Worm (Caenorhabditis elegans): ENCODE measurements around the gene srx-22.

srx-22 gene

DNA sequence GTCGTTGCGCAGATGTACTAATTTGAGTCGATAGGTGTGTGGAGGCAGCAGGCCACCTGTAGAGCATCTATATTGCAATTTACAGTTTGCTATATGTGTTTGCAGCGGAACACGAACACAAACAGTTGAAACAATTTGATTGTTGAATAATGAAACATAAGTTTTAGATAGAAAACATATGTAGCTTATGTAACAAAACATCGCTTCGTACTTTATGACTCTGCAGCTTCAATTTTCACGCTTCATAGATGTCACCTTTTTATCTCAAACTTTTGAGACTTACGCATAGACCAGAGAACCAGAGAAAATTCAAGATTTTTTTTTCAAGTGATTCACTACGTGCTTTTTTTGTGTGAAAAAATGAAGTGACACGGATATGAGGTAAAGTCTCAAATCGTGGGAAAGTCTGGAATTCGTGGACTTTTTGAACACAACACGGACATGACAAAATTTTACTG is 44.2 kb downstream of the srx-22 start, which contains the start of gene fbxb-72 (continued):
- peak; percentile 100 for TF ChIP-seq aly-2 (tag; optimal IDR thresholded peaks at IDR 0.05)
- TF ChIP-seq efl-1 (optimal IDR thresholded peaks at IDR 0.05): peak; percentile 37 to 38
- TF ChIP-seq efl-1 (GFP tag; optimal IDR thresholded peaks at IDR 0.05 in 1 of 2): peak in 1 of 2 experiments; percentile 95

DNA sequence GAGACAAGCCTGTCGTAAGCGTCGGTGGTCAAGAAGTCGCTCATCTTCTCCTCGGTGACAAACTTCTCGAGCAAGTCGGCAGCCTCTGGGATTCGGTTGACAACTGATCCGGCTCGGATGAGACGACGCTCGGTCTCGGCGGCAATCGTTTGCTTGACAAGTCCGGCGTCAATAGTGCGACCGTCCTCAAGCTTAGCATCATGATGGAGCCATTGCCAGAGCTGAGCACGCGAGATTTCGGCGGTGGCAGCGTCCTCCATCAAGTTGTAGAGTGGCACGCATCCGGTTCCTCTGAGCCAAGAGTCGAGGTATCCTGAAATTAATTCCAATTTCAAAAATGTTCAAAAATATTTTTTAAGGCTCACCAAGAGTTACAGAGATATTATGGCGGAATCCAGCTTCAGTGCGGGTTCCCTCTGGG is 44.7 kb downstream of the srx-22 start:
- TF ChIP-seq nhr-237 (tag; optimal IDR thresholded peaks at IDR 0.05): no peak
- no peak for TF ChIP-seq lin-15B (tag; optimal IDR thresholded peaks at IDR 0.05)
- TF ChIP-seq rnt-1 (tag; optimal IDR thresholded peaks at IDR 0.05): peak; percentile 9
- TF ChIP-seq mef-2 (tag; optimal IDR thresholded peaks at IDR 0.05): no peak
- no peak for TF ChIP-seq fos-1 (tag; optimal IDR thresholded peaks at IDR 0.05)
- TF ChIP-seq unc-130 (tag; optimal IDR thresholded peaks at IDR 0.05): no peak
- no peak for TF ChIP-seq C34B4.2 (tag; optimal IDR thresholded peaks at IDR 0.05)
- no peak for TF ChIP-seq mab-9 (GFP tag; IDR thresholded peaks at IDR 0.05)
- no peak for TF ChIP-seq ceh-82 (tag; optimal IDR thresholded peaks at IDR 0.05)
- peak; percentile 60 for TF ChIP-seq ama-1 (optimal IDR thresholded peaks at IDR 0.05)
- TF ChIP-seq ztf-4 (tag; optimal IDR thresholded peaks at IDR 0.05): no peak
- TF ChIP-seq pag-3 (tag; optimal IDR thresholded peaks at IDR 0.05; ENCODE audit: borderline replicate concordance, insufficient read depth): no peak
- TF ChIP-seq ceh-63 (GFP tag; optimal IDR thresholded peaks at IDR 0.05): no peak
- TF ChIP-seq vab-15 (tag; optimal IDR thresholded peaks at IDR 0.05): no peak
- TF ChIP-seq aha-1 (tag; optimal IDR thresholded peaks at IDR 0.05): no peak
- TF ChIP-seq dpl-1 (GFP tag; optimal IDR thresholded peaks at IDR 0.05): no peak
- no peak for TF ChIP-seq lin-13 (GFP tag; optimal IDR thresholded peaks at IDR 0.05)
- TF ChIP-seq ets-5 (GFP tag; IDR thresholded peaks at IDR 0.05): no peak
- TF ChIP-seq sup-37 (GFP tag; optimal IDR thresholded peaks at IDR 0.05): no peak
- TF ChIP-seq unc-98 (GFP tag; IDR thresholded peaks at IDR 0.05): no peak
- TF ChIP-seq swsn-7 (tag; optimal IDR thresholded peaks at IDR 0.05): no peak
- no peak for TF ChIP-seq nhr-84 (tag; optimal IDR thresholded peaks at IDR 0.05)
- no peak for TF ChIP-seq jun-1 (tag; optimal IDR thresholded peaks at IDR 0.05)
- TF ChIP-seq egl-27 (tag; optimal IDR thresholded peaks at IDR 0.05): no peak
- TF ChIP-seq snu-23 (GFP tag; optimal IDR thresholded peaks at IDR 0.05): no peak
- TF ChIP-seq ces-1 (GFP tag; optimal IDR thresholded peaks at IDR 0.05): no peak
- no peak for TF ChIP-seq fkh-10 (GFP tag; optimal IDR thresholded peaks at IDR 0.05)
- peak; percentile 97 for TF ChIP-seq aly-2 (tag; optimal IDR thresholded peaks at IDR 0.05)
- TF ChIP-seq tlp-1 (tag; optimal IDR thresholded peaks at IDR 0.05): no peak
- no peak for TF ChIP-seq ceh-90 (tag; optimal IDR thresholded peaks at IDR 0.05)
- no peak for TF ChIP-seq mep-1 (tag; optimal IDR thresholded peaks at IDR 0.05)
- TF ChIP-seq nhr-90 (tag; optimal IDR thresholded peaks at IDR 0.05; ENCODE audit: poor library complexity): peak; percentile 56
- TF ChIP-seq alr-1 (tag; optimal IDR thresholded peaks at IDR 0.05; ENCODE audit: borderline replicate concordance): no peak
- no peak for TF ChIP-seq tbx-2 (tag; optimal IDR thresholded peaks at IDR 0.05)
- TF ChIP-seq nhr-47 (tag; optimal IDR thresholded peaks at IDR 0.05): no peak
- TF ChIP-seq pqm-1 (tag; optimal IDR thresholded peaks at IDR 0.05): no peak
- no peak for TF ChIP-seq efl-1 (optimal IDR thresholded peaks at IDR 0.05)
- TF ChIP-seq efl-1 (GFP tag; optimal IDR thresholded peaks at IDR 0.05 in 1 of 2): peak in 1 of 2 experiments; percentile 93
- TF ChIP-seq nhr-71 (tag; optimal IDR thresholded peaks at IDR 0.05): no peak
- TF ChIP-seq nhr-11 (tag; optimal IDR thresholded peaks at IDR 0.05): no peak
- peak; percentile 8 for TF ChIP-seq elt-2 (tag; optimal IDR thresholded peaks at IDR 0.05)
- TF ChIP-seq lir-3 (tag; optimal IDR thresholded peaks at IDR 0.05; ENCODE audit: poor library complexity): peak; percentile 10
- no peak for TF ChIP-seq lin-39 (tag; optimal IDR thresholded peaks at IDR 0.05)
- TF ChIP-seq efl-3 (GFP tag; optimal IDR thresholded peaks at IDR 0.05): no peak
- TF ChIP-seq blmp-1 (tag; optimal IDR thresholded peaks at IDR 0.05): no peak
- TF ChIP-seq nhr-19 (GFP tag; conservative IDR thresholded peaks at IDR 0.05): no peak
- TF ChIP-seq C04F5.9 (tag; optimal IDR thresholded peaks at IDR 0.05): no peak

Measured in whole organism, L1 larva.